Fruit fly (Drosophila melanogaster): ENCODE data around the gene Ulp1.

- TF ChIP-seq CG8478 (optimal IDR thresholded peaks at IDR 0.05), result no peak
- TF ChIP-seq CTCF (optimal IDR thresholded peaks at IDR 0.05), result no peak
Observed at dm6 chrX:19225304-19225640, 17.3 kb upstream of the Ulp1 start.

Data from S2 (cell line).